Fruit fly (Drosophila melanogaster) whole organism, prepupa: Measurements from ENCODE around the gene brat.

Source experiments
- CG10631 ChIP-seq: fragments of 200-800 bp; sonication (Bioruptor generic); optimal IDR thresholded peaks from 2 replicates; lab custom pipeline; 2016; ENCODE audit warnings: missing biosample characterization, missing genetic modification characterization
- CG11294 ChIP-seq: fragments of 200-800 bp; sonication (Bioruptor generic); IDR thresholded peaks from 2 replicates; pipeline ENCODE4 v1.3.6; 2022; ENCODE audit warnings: missing biosample characterization, missing genetic modification characterization
- CG15336 ChIP-seq: fragments of 200-800 bp; sonication (Bioruptor generic); IDR thresholded peaks from 2 replicates; pipeline ENCODE4 v1.3.6; 2022; ENCODE audit warnings: missing biosample characterization, missing genetic modification characterization
- CG1621 ChIP-seq: fragments of 200-800 bp; sonication (Bioruptor generic); optimal IDR thresholded peaks from 3 replicates; lab custom pipeline; 2018; ENCODE audit warnings: missing biosample characterization, mild to moderate bottlenecking, missing genetic modification characterization
- CG16779 ChIP-seq: fragments of 200-800 bp; sonication (Bioruptor generic); optimal IDR thresholded peaks from 3 replicates; lab custom pipeline; 2017; ENCODE audit warnings: missing biosample characterization, mild to moderate bottlenecking, missing genetic modification characterization
- CG31627 ChIP-seq: fragments of 200-800 bp; sonication (Bioruptor generic); optimal IDR thresholded peaks from 3 replicates; lab custom pipeline; 2016; ENCODE audit warnings: missing biosample characterization, missing genetic modification characterization
- CG32006 ChIP-seq: fragments of 200-800 bp; sonication (Bioruptor generic); optimal IDR thresholded peaks from 3 replicates; lab custom pipeline; 2017; ENCODE audit warnings: missing biosample characterization, mild to moderate bottlenecking, missing genetic modification characterization
- CG34406 ChIP-seq: fragments of 200-800 bp; sonication (Bioruptor generic); optimal IDR thresholded peaks from 3 replicates; lab custom pipeline; 2016; ENCODE audit warnings: missing biosample characterization, missing genetic modification characterization
- CG3919 ChIP-seq: fragments of 200-800 bp; sonication (Bioruptor generic); optimal IDR thresholded peaks from 3 replicates; lab custom pipeline; 2016; ENCODE audit warnings: missing biosample characterization, missing genetic modification characterization
- CG4318 ChIP-seq: fragments of 200-800 bp; sonication (Bioruptor generic); optimal IDR thresholded peaks from 3 replicates; lab custom pipeline; 2017; ENCODE audit warnings: missing biosample characterization, mild to moderate bottlenecking, missing genetic modification characterization
- CG6163 ChIP-seq: fragments of 200-800 bp; sonication (Bioruptor generic); IDR thresholded peaks from 3 replicates; pipeline ENCODE4 v1.3.6; 2022; ENCODE audit warnings: missing biosample characterization, missing genetic modification characterization
- CG6276 ChIP-seq: fragments of 200-800 bp; sonication (Bioruptor generic); optimal IDR thresholded peaks from 2 replicates; lab custom pipeline; 2017; ENCODE audit warnings: missing biosample characterization, mild to moderate bottlenecking, missing genetic modification characterization
- CG6808 ChIP-seq: fragments of 200-800 bp; sonication (Bioruptor generic); optimal IDR thresholded peaks from 3 replicates; lab custom pipeline; 2017; ENCODE audit warnings: missing biosample characterization, missing genetic modification characterization, mild to moderate bottlenecking, moderate library complexity, missing genetic modification reagents
- CG7368 ChIP-seq: fragments of 200-800 bp; sonication (Bioruptor generic); optimal IDR thresholded peaks from 3 replicates; lab custom pipeline; 2016; ENCODE audit warnings: missing biosample characterization, missing genetic modification characterization
- CG8119 ChIP-seq: fragments of 200-800 bp; sonication (Bioruptor generic); IDR thresholded peaks from 3 replicates; pipeline ENCODE4 v1.3.6; 2022; ENCODE audit warnings: missing biosample characterization, missing genetic modification characterization
- CG8632 ChIP-seq: fragments of 200-800 bp; sonication (Bioruptor generic); optimal IDR thresholded peaks from 3 replicates; lab custom pipeline; 2016; ENCODE audit warnings: missing biosample characterization, missing genetic modification characterization
- CG9139 ChIP-seq: fragments of 200-800 bp; sonication (Bioruptor generic); optimal IDR thresholded peaks from 3 replicates; lab custom pipeline; 2017; ENCODE audit warnings: missing biosample characterization, mild to moderate bottlenecking, missing genetic modification characterization
- Eip78C ChIP-seq: fragments of 200-800 bp; sonication (Bioruptor generic); peaks from one replicate; lab custom pipeline; 2016; ENCODE audit warnings: missing biosample characterization, missing genetic modification characterization
- Eip93F ChIP-seq: fragments of 200-800 bp; sonication (Bioruptor generic); optimal IDR thresholded peaks from 2 replicates; lab custom pipeline; 2016; ENCODE audit warnings: missing biosample characterization, mild to moderate bottlenecking, missing genetic modification characterization
- Ets21C ChIP-seq: fragments of 200-800 bp; sonication (Bioruptor generic); optimal IDR thresholded peaks from 3 replicates; lab custom pipeline; 2016; ENCODE audit warnings: missing biosample characterization, missing genetic modification characterization
- Gug ChIP-seq: fragments of 200-800 bp; sonication (Bioruptor generic); IDR thresholded peaks from 2 replicates; pipeline ENCODE4 v1.3.6; 2022; ENCODE audit warnings: missing biosample characterization, missing genetic modification characterization
- Hr39 ChIP-seq: fragments of 200-800 bp; sonication (Bioruptor generic); optimal IDR thresholded peaks from 2 replicates; lab custom pipeline; 2016; ENCODE audit warnings: missing biosample characterization, missing genetic modification characterization
- Hr4 ChIP-seq: fragments of 200-800 bp; sonication (Bioruptor generic); optimal IDR thresholded peaks from 3 replicates; lab custom pipeline; 2016; ENCODE audit warnings: missing biosample characterization, missing genetic modification characterization
- Lpt ChIP-seq: fragments of 200-800 bp; sonication (Bioruptor generic); optimal IDR thresholded peaks from 3 replicates; lab custom pipeline; 2016; ENCODE audit warnings: missing biosample characterization, missing genetic modification characterization
- Met ChIP-seq: fragments of 200-800 bp; sonication (Bioruptor generic); optimal IDR thresholded peaks from 3 replicates; lab custom pipeline; 2016; ENCODE audit warnings: missing biosample characterization, missing genetic modification characterization
- OdsH ChIP-seq: fragments of 200-800 bp; sonication (Bioruptor generic); optimal IDR thresholded peaks from 3 replicates; lab custom pipeline; 2016; ENCODE audit warnings: missing biosample characterization, missing genetic modification characterization
- Sox102F ChIP-seq: fragments of 200-800 bp; sonication (Bioruptor generic); optimal IDR thresholded peaks from 2 replicates; lab custom pipeline; 2016; ENCODE audit warnings: missing biosample characterization, mild to moderate bottlenecking, missing genetic modification characterization
- Sox15 ChIP-seq: fragments of 200-800 bp; sonication (Bioruptor generic); optimal IDR thresholded peaks from 3 replicates; lab custom pipeline; 2016; ENCODE audit warnings: missing biosample characterization, missing genetic modification characterization
- achi ChIP-seq: fragments of 200-800 bp; sonication (Bioruptor generic); optimal IDR thresholded peaks from 3 replicates; lab custom pipeline; 2016; ENCODE audit warnings: missing biosample characterization, missing genetic modification characterization
- cyc ChIP-seq: fragments of 200-800 bp; sonication (Bioruptor generic); optimal IDR thresholded peaks from 3 replicates; lab custom pipeline; 2016; ENCODE audit warnings: missing biosample characterization, missing genetic modification characterization
- dac ChIP-seq: fragments of 200-800 bp; sonication (Bioruptor generic); optimal IDR thresholded peaks from 2 replicates; lab custom pipeline; 2017; ENCODE audit warnings: missing biosample characterization, mild to moderate bottlenecking, missing genetic modification characterization
- dsx ChIP-seq: fragments of 200-800 bp; optimal IDR thresholded peaks from 3 replicates; lab custom pipeline; 2019; ENCODE audit warnings: missing biosample characterization, mild to moderate bottlenecking, missing genetic modification characterization, moderate library complexity; ENCODE audit not compliant: poor library complexity, severe bottlenecking
- eg ChIP-seq: fragments of 200-800 bp; sonication (Bioruptor generic); IDR thresholded peaks from 3 replicates; pipeline ENCODE4 v1.3.6; 2022; ENCODE audit warnings: missing biosample characterization, missing genetic modification characterization
- lz ChIP-seq: fragments of 200-800 bp; sonication (Bioruptor generic); optimal IDR thresholded peaks from 3 replicates; lab custom pipeline; 2016; ENCODE audit warnings: missing biosample characterization, missing genetic modification characterization
- net ChIP-seq: fragments of 200-800 bp; sonication (Bioruptor generic); optimal IDR thresholded peaks from 3 replicates; lab custom pipeline; 2016; ENCODE audit warnings: missing biosample characterization, missing genetic modification characterization
- pdm3 ChIP-seq: fragments of 200-800 bp; sonication (Bioruptor generic); optimal IDR thresholded peaks from 3 replicates; lab custom pipeline; 2016; ENCODE audit warnings: missing biosample characterization, missing genetic modification characterization
- spab ChIP-seq: fragments of 200-800 bp; sonication (Bioruptor generic); optimal IDR thresholded peaks from 2 replicates; lab custom pipeline; 2017; ENCODE audit warnings: missing biosample characterization, mild to moderate bottlenecking, missing genetic modification characterization, missing genetic modification reagents
- svp ChIP-seq: fragments of 200-800 bp; sonication (Bioruptor generic); peaks from one replicate; lab custom pipeline; 2016; ENCODE audit warnings: missing biosample characterization, missing genetic modification characterization
- topi ChIP-seq: fragments of 200-800 bp; sonication (Bioruptor generic); optimal IDR thresholded peaks from 3 replicates; lab custom pipeline; 2016; ENCODE audit warnings: missing biosample characterization, missing genetic modification characterization

The brat gene

DNA sequence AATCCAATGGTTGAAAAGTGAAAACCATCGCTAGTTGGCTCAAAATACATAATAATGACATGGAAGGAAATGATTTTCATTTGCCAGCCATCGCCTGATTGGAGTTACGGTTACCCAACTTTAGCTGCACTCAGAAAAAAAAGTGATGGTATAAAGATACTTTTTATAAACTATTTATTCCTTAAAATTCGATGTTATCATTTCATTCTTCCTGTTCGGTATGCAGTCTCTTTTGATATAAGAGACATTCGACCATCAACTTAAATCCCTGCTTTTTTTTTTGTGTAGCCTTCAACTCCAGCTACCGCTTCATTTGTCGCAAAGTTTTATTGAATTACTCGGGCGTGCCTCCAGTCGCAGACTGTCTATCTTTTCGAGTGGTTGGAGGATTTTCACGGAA lies 78.8 kb downstream of the brat start (continued):
- TF ChIP-seq CG7368 (GFP tag; lab: Kevin White, UChicago) (no peak), pdm3 (GFP tag; lab: Kevin White, UChicago) (peak; percentile 9), CG4318 (no peak), CG8119 (GFP tag; lab: Robert Waterston, UW) (0 out of 3 replicates have a peak, but pooled peaks have one; percentile 30), lz (no peak), Eip93F (GFP tag; lab: Kevin White, UChicago) (no peak), CG16779 (no peak), CG31627 (GFP tag; lab: Kevin White, UChicago) (no peak), net (GFP tag; lab: Kevin White, UChicago) (no peak), CG3919 (no peak), Hr4 (GFP tag; lab: Kevin White, UChicago) (peak; percentile 25), Met (GFP tag; lab: Kevin White, UChicago) (no peak), cyc (GFP tag; lab: Kevin White, UChicago) (no peak), topi (GFP tag; lab: Kevin White, UChicago) (no peak), svp (peak; percentile 43), Eip78C (GFP tag; lab: Kevin White, UChicago) (peak; percentile 27), CG32006 (GFP tag; lab: Kevin White, UChicago) (peak; percentile 18), Sox15 (no peak), Hr39 (GFP tag; lab: Kevin White, UChicago) (peak; percentile 6), dsx (GFP tag; lab: Kevin White, UChicago) (no peak), CG6163 (0 out of 3 replicates have a peak, but pooled peaks have one; percentile 8), Sox102F (GFP tag; lab: Kevin White, UChicago) (no peak), achi (GFP tag; lab: Kevin White, UChicago) (no peak), CG1621 (tag; lab: Kevin White, UChicago) (no peak), CG9139 (GFP tag; lab: Kevin White, UChicago) (no peak), OdsH (GFP tag; lab: Kevin White, UChicago) (peak; percentile 5), dac (GFP tag; lab: Kevin White, UChicago) (no peak)

DNA sequence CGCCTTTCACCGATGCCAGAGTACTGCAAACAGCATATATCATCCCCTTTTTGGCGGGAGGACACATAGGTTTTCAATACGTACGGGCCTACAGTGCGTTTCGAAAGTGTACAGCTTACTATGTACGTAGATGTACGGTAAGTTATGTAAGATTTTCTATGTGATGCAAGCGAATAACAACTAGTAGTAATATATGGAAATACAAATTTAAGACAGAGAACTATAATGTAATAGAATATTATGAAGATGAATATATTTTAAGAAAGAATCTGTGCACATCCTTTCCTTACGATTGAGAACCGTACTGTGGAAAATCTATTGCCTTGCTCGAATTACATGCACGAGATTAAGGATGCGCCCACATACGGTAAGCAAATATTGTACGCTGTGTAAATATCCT lies 84.3 kb downstream of the brat start:
- TF ChIP-seq svp (peak; percentile 52), CG15336 (no peak)

DNA sequence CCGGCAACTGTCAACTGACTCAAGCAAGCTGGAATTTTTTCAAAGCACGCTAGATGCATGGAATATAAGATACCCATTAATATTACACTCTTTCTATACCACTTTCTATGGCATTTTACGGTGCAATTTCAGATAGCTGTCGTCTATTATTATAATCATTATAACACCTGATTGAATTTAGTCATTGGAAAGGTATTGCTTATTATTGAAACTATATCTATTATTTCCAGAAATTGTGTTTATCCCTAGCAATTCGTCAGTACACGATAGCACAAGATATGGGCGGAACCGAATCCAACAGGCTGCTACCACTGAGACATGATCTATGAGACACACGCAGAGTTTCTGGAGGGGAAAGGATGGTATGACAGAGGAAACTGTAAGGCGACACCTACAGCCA lies 85.9 kb downstream of the brat start:
- TF ChIP-seq CG15336, result no peak
- no peak for TF ChIP-seq dsx (GFP tag; lab: Kevin White, UChicago)
- TF ChIP-seq CG8632 (GFP tag; lab: Kevin White, UChicago), result no peak
- no peak for TF ChIP-seq spab (GFP tag; lab: Kevin White, UChicago)

DNA sequence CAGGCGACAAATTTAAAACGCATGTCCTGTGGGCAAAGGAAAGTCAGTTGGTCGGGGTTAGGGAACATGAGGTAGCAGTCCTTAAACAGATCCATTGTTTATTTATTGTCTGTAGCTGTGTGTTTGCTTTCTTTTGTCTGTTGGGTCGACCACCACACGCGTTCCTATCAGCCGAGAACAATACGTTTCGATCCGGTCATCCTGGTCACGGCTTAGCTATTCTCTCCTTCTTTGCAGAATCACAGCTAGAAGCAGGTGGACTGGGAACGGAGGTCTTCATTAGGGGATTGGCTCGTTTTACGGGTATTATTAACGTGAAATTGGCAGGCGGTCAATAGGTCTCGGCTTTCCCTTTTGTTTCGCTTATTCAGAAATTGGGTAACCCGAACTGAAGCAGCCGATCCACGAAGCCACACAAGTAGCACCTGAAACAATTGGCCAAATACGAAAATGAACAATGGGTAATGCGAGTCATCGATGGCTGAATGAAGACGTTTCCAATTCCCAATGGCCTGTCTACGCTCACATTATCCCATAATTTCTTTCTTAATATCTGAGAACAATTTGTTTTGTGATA lies 86.5 kb downstream of the brat start:
- TF ChIP-seq CG6163 (no peak), CG1621 (tag; lab: Kevin White, UChicago) (no peak), CG11294 (GFP tag; lab: Robert Waterston, UW) (no peak), topi (GFP tag; lab: Kevin White, UChicago) (no peak), CG6808 (GFP tag; lab: Kevin White, UChicago) (no peak), eg (GFP tag; lab: Robert Waterston, UW) (no peak), net (GFP tag; lab: Kevin White, UChicago) (no peak), Eip78C (GFP tag; lab: Kevin White, UChicago) (no peak), CG8119 (GFP tag; lab: Robert Waterston, UW) (no peak), CG10631 (no peak), Sox15 (no peak), Gug (GFP tag; lab: Robert Waterston, UW) (no peak), CG15336 (no peak), Ets21C (GFP tag; lab: Kevin White, UChicago) (no peak), CG34406 (GFP tag; lab: Kevin White, UChicago) (no peak), dsx (GFP tag; lab: Kevin White, UChicago) (no peak), OdsH (GFP tag; lab: Kevin White, UChicago) (no peak), Lpt (no peak), dac (GFP tag; lab: Kevin White, UChicago) (no peak), CG6276 (GFP tag; lab: Kevin White, UChicago) (no peak)
- TF ChIP-seq, all 60 proteins: peak for 0
